Fruit fly (Drosophila melanogaster): Measurements from ENCODE around the gene IFT46.

Gene IFT46

DNA sequence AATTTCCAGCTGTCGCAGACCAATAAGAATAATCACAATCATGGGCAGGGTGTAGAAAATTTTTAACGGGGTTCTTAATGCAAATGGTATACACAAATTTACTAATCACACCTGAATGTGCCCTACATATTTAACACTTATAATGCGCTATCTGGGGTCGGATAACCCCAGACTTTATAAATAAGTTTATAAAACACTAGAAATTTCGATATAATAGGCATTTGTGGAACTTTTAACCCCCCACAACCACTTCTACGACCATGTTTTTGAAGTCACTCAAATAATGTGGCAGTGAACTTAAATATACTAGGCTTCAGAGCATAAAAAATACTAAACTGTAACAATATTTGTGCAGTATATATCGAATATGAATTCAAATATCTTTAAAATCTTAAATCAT is 10.9 kb downstream of the IFT46 start, which contains the start of gene CG10413 (continued):
- TF ChIP-seq CG12769 (tag; optimal IDR thresholded peaks at IDR 0.05): peak; percentile 99
- TF ChIP-seq Pdp1 (GFP tag; optimal IDR thresholded peaks at IDR 0.05): peak; percentile 96 to 99
- peak; percentile 96 for TF ChIP-seq Usf (GFP tag; optimal IDR thresholded peaks at IDR 0.05)
- peak; percentile 99 for TF ChIP-seq Hsf (GFP tag; optimal IDR thresholded peaks at IDR 0.05)
- peak; percentile 98 for TF ChIP-seq Atf6 (GFP tag; IDR thresholded peaks at IDR 0.05)
- TF ChIP-seq dati (GFP tag; IDR thresholded peaks at IDR 0.05): peak; percentile 86
- TF ChIP-seq CG6813 (GFP tag; optimal IDR thresholded peaks at IDR 0.05): peak; percentile 97
- TF ChIP-seq CG13894 (tag; optimal IDR thresholded peaks at IDR 0.05): peak; percentile 98
- TF ChIP-seq CG7357 (GFP tag; IDR thresholded peaks at IDR 0.05): peak; percentile 94
- TF ChIP-seq kay (GFP tag; optimal IDR thresholded peaks at IDR 0.05): peak; percentile 95
- no peak for TF ChIP-seq br (optimal IDR thresholded peaks at IDR 0.05)
- TF ChIP-seq eve (GFP tag; optimal IDR thresholded peaks at IDR 0.05): no peak
- peak; percentile 97 for TF ChIP-seq odd (GFP tag; optimal IDR thresholded peaks at IDR 0.05)
- peak; percentile 94 for TF ChIP-seq CG6854 (GFP tag; optimal IDR thresholded peaks at IDR 0.05)
- TF ChIP-seq CG4360 (GFP tag; IDR thresholded peaks at IDR 0.05): peak; percentile 47
- peak; percentile 79 for TF ChIP-seq Jarid2 (GFP tag; optimal IDR thresholded peaks at IDR 0.05)
- TF ChIP-seq Fer2 (tag; optimal IDR thresholded peaks at IDR 0.05): peak; percentile 98
- peak; percentile 92 for TF ChIP-seq CG13123 (GFP tag; optimal IDR thresholded peaks at IDR 0.05)
- peak; percentile 96 for TF ChIP-seq ac (GFP tag; optimal IDR thresholded peaks at IDR 0.05)
- TF ChIP-seq HLH3B (GFP tag; IDR thresholded peaks at IDR 0.05): peak; percentile 96
- TF ChIP-seq CG1647 (GFP tag; optimal IDR thresholded peaks at IDR 0.05): peak; percentile 97
- TF ChIP-seq nau (GFP tag; optimal IDR thresholded peaks at IDR 0.05): peak; percentile 97
- TF ChIP-seq CG7839 (tag; optimal IDR thresholded peaks at IDR 0.05): peak; percentile 98
- TF ChIP-seq E2f1 (GFP tag; IDR thresholded peaks at IDR 0.05): peak; percentile 96
- TF ChIP-seq gcm2 (GFP tag; optimal IDR thresholded peaks at IDR 0.05): peak; percentile 96
- TF ChIP-seq CG4820 (GFP tag; optimal IDR thresholded peaks at IDR 0.05): peak; percentile 96
- TF ChIP-seq CG10565 (GFP tag; optimal IDR thresholded peaks at IDR 0.05): peak; percentile 86
- TF ChIP-seq CG8478 (optimal IDR thresholded peaks at IDR 0.05): no peak
- peak; percentile 98 for TF ChIP-seq tx (GFP tag; optimal IDR thresholded peaks at IDR 0.05)
- peak; percentile 99 for TF ChIP-seq Fer1 (GFP tag; optimal IDR thresholded peaks at IDR 0.05)
- TF ChIP-seq so (GFP tag; IDR thresholded peaks at IDR 0.05): peak; percentile 98
- TF ChIP-seq tup (GFP tag; optimal IDR thresholded peaks at IDR 0.05): peak; percentile 95
- TF ChIP-seq dmrt99B (tag; optimal IDR thresholded peaks at IDR 0.05): peak; percentile 97
- TF ChIP-seq pros (GFP tag; optimal IDR thresholded peaks at IDR 0.05): peak; percentile 80
- TF ChIP-seq Dref (GFP tag; IDR thresholded peaks at IDR 0.05): peak; percentile 47
- TF ChIP-seq bcd (GFP tag; optimal IDR thresholded peaks at IDR 0.05): peak; percentile 98
- peak; percentile 99 for TF ChIP-seq CG15269 (tag; optimal IDR thresholded peaks at IDR 0.05)
- TF ChIP-seq CG3847 (GFP tag; IDR thresholded peaks at IDR 0.05): peak; percentile 98
- TF ChIP-seq gsb (GFP tag; IDR thresholded peaks at IDR 0.05): peak; percentile 95
- peak; percentile 97 for TF ChIP-seq tin (GFP tag; optimal IDR thresholded peaks at IDR 0.05)
- TF ChIP-seq btn (GFP tag; optimal IDR thresholded peaks at IDR 0.05): peak; percentile 92
- TF ChIP-seq CG10209 (GFP tag; optimal IDR thresholded peaks at IDR 0.05): peak; percentile 98
- peak; percentile 98 for TF ChIP-seq CG3281 (GFP tag; optimal IDR thresholded peaks at IDR 0.05)
- TF ChIP-seq psq (GFP tag; optimal IDR thresholded peaks at IDR 0.05): peak; percentile 87
- TF ChIP-seq lbe (GFP tag; optimal IDR thresholded peaks at IDR 0.05): peak; percentile 98
- peak; percentile 96 for TF ChIP-seq CG32772 (GFP tag; IDR thresholded peaks at IDR 0.05)
- peak; percentile 93 for TF ChIP-seq gce (GFP tag; IDR thresholded peaks at IDR 0.05)
- TF ChIP-seq gro (GFP tag; optimal IDR thresholded peaks at IDR 0.05): peak; percentile 98
- peak; percentile 98 for TF ChIP-seq CG11456 (GFP tag; IDR thresholded peaks at IDR 0.05)
- peak; percentile 98 for TF ChIP-seq CG13296 (GFP tag; optimal IDR thresholded peaks at IDR 0.05)
- peak; percentile 92 for TF ChIP-seq CG6254 (GFP tag; optimal IDR thresholded peaks at IDR 0.05)
- peak; percentile 94 for TF ChIP-seq sd (tag; optimal IDR thresholded peaks at IDR 0.05)
